Worm (Caenorhabditis elegans) whole organism, L4/young adult: Measurements from ENCODE around the gene nmat-1.

Experiments used
- W03F9.2 ChIP-seq: fragments of 150-350 bp; optimal IDR thresholded peaks from 2 replicates; lab custom pipeline; 2014; ENCODE audit warnings: missing biosample characterization, missing genetic modification characterization
- him-1 ChIP-seq: sonication (generic microtip); optimal IDR thresholded peaks from 2 replicates; lab custom pipeline; 2016; ENCODE audit warnings: missing genotype, missing genetic modification reagents, missing genetic modification characterization, missing compliant biosample characterization

ce11 chrX:11996606-11997005 is 21.2 kb downstream of the nmat-1 start:
- TF ChIP-seq him-1 (tag; lab: Kevin White, UChicago) (no peak), W03F9.2 (tag; lab: Kevin White, UChicago) (no peak)
